Fruit fly (Drosophila melanogaster) whole organism, prepupa: ENCODE data around the gene CG12035.

Experiments
- Blimp-1 ChIP-seq: fragments of 200-800 bp; sonication (Bioruptor generic); optimal IDR thresholded peaks from 3 replicates; lab custom pipeline; 2017; ENCODE audit warnings: missing biosample characterization, missing genetic modification characterization, mild to moderate bottlenecking, moderate library complexity, missing genetic modification reagents
- CG10631 ChIP-seq: fragments of 200-800 bp; sonication (Bioruptor generic); optimal IDR thresholded peaks from 2 replicates; lab custom pipeline; 2016; ENCODE audit warnings: missing biosample characterization, missing genetic modification characterization
- CG10669 ChIP-seq: fragments of 200-800 bp; sonication (Bioruptor generic); optimal IDR thresholded peaks from 3 replicates; lab custom pipeline; 2018; ENCODE audit warnings: missing biosample characterization, mild to moderate bottlenecking, missing genetic modification characterization, moderate library complexity
- CG11294 ChIP-seq: fragments of 200-800 bp; sonication (Bioruptor generic); IDR thresholded peaks from 2 replicates; pipeline ENCODE4 v1.3.6; 2022; ENCODE audit warnings: missing biosample characterization, missing genetic modification characterization
- CG11902 ChIP-seq: fragments of 200-800 bp; sonication (Bioruptor generic); optimal IDR thresholded peaks from 3 replicates; lab custom pipeline; 2016; ENCODE audit warnings: missing biosample characterization, missing genetic modification characterization
- CG15336 ChIP-seq: fragments of 200-800 bp; sonication (Bioruptor generic); IDR thresholded peaks from 2 replicates; pipeline ENCODE4 v1.3.6; 2022; ENCODE audit warnings: missing biosample characterization, missing genetic modification characterization
- CG1621 ChIP-seq: fragments of 200-800 bp; sonication (Bioruptor generic); optimal IDR thresholded peaks from 3 replicates; lab custom pipeline; 2018; ENCODE audit warnings: missing biosample characterization, mild to moderate bottlenecking, missing genetic modification characterization
- CG16779 ChIP-seq: fragments of 200-800 bp; sonication (Bioruptor generic); optimal IDR thresholded peaks from 3 replicates; lab custom pipeline; 2017; ENCODE audit warnings: missing biosample characterization, mild to moderate bottlenecking, missing genetic modification characterization
- CG3032 ChIP-seq: fragments of 200-800 bp; optimal IDR thresholded peaks from 2 replicates; lab custom pipeline; 2019; ENCODE audit warnings: missing biosample characterization, mild to moderate bottlenecking, missing genetic modification characterization, moderate library complexity
- CG31627 ChIP-seq: fragments of 200-800 bp; sonication (Bioruptor generic); optimal IDR thresholded peaks from 3 replicates; lab custom pipeline; 2016; ENCODE audit warnings: missing biosample characterization, missing genetic modification characterization
- CG32006 ChIP-seq: fragments of 200-800 bp; sonication (Bioruptor generic); optimal IDR thresholded peaks from 3 replicates; lab custom pipeline; 2017; ENCODE audit warnings: missing biosample characterization, mild to moderate bottlenecking, missing genetic modification characterization
- CG3919 ChIP-seq: fragments of 200-800 bp; sonication (Bioruptor generic); optimal IDR thresholded peaks from 3 replicates; lab custom pipeline; 2016; ENCODE audit warnings: missing biosample characterization, missing genetic modification characterization
- CG4318 ChIP-seq: fragments of 200-800 bp; sonication (Bioruptor generic); optimal IDR thresholded peaks from 3 replicates; lab custom pipeline; 2017; ENCODE audit warnings: missing biosample characterization, mild to moderate bottlenecking, missing genetic modification characterization
- CG6163 ChIP-seq: fragments of 200-800 bp; sonication (Bioruptor generic); IDR thresholded peaks from 3 replicates; pipeline ENCODE4 v1.3.6; 2022; ENCODE audit warnings: missing biosample characterization, missing genetic modification characterization
- CG6276 ChIP-seq: fragments of 200-800 bp; sonication (Bioruptor generic); optimal IDR thresholded peaks from 2 replicates; lab custom pipeline; 2017; ENCODE audit warnings: missing biosample characterization, mild to moderate bottlenecking, missing genetic modification characterization
- CG6792 ChIP-seq: fragments of 200-800 bp; sonication (Bioruptor generic); optimal IDR thresholded peaks from 3 replicates; lab custom pipeline; 2016; ENCODE audit warnings: missing biosample characterization, missing genetic modification characterization
- CG6808 ChIP-seq: fragments of 200-800 bp; sonication (Bioruptor generic); optimal IDR thresholded peaks from 3 replicates; lab custom pipeline; 2017; ENCODE audit warnings: missing biosample characterization, missing genetic modification characterization, mild to moderate bottlenecking, moderate library complexity, missing genetic modification reagents
- CG7368 ChIP-seq: fragments of 200-800 bp; sonication (Bioruptor generic); optimal IDR thresholded peaks from 3 replicates; lab custom pipeline; 2016; ENCODE audit warnings: missing biosample characterization, missing genetic modification characterization
- CG8319 ChIP-seq: fragments of 200-800 bp; sonication (Bioruptor generic); optimal IDR thresholded peaks from 3 replicates; lab custom pipeline; 2016; ENCODE audit warnings: missing biosample characterization, missing genetic modification characterization
- CG8632 ChIP-seq: fragments of 200-800 bp; sonication (Bioruptor generic); optimal IDR thresholded peaks from 3 replicates; lab custom pipeline; 2016; ENCODE audit warnings: missing biosample characterization, missing genetic modification characterization
- CG9139 ChIP-seq: fragments of 200-800 bp; sonication (Bioruptor generic); optimal IDR thresholded peaks from 3 replicates; lab custom pipeline; 2017; ENCODE audit warnings: missing biosample characterization, mild to moderate bottlenecking, missing genetic modification characterization
- Eip78C ChIP-seq: fragments of 200-800 bp; sonication (Bioruptor generic); peaks from one replicate; lab custom pipeline; 2016; ENCODE audit warnings: missing biosample characterization, missing genetic modification characterization
- Eip93F ChIP-seq: fragments of 200-800 bp; sonication (Bioruptor generic); optimal IDR thresholded peaks from 2 replicates; lab custom pipeline; 2016; ENCODE audit warnings: missing biosample characterization, mild to moderate bottlenecking, missing genetic modification characterization
- Ets21C ChIP-seq: fragments of 200-800 bp; sonication (Bioruptor generic); optimal IDR thresholded peaks from 3 replicates; lab custom pipeline; 2016; ENCODE audit warnings: missing biosample characterization, missing genetic modification characterization
- Gug ChIP-seq: fragments of 200-800 bp; sonication (Bioruptor generic); IDR thresholded peaks from 2 replicates; pipeline ENCODE4 v1.3.6; 2022; ENCODE audit warnings: missing biosample characterization, missing genetic modification characterization
- Hr38 ChIP-seq: sonication (Bioruptor generic); optimal IDR thresholded peaks from 2 replicates; lab custom pipeline; 2016; ENCODE audit warnings: missing biosample characterization, missing genetic modification characterization
- Hr4 ChIP-seq: fragments of 200-800 bp; sonication (Bioruptor generic); optimal IDR thresholded peaks from 3 replicates; lab custom pipeline; 2016; ENCODE audit warnings: missing biosample characterization, missing genetic modification characterization
- Lpt ChIP-seq: fragments of 200-800 bp; sonication (Bioruptor generic); optimal IDR thresholded peaks from 3 replicates; lab custom pipeline; 2016; ENCODE audit warnings: missing biosample characterization, missing genetic modification characterization
- Met ChIP-seq: fragments of 200-800 bp; sonication (Bioruptor generic); optimal IDR thresholded peaks from 3 replicates; lab custom pipeline; 2016; ENCODE audit warnings: missing biosample characterization, missing genetic modification characterization
- OdsH ChIP-seq: fragments of 200-800 bp; sonication (Bioruptor generic); optimal IDR thresholded peaks from 3 replicates; lab custom pipeline; 2016; ENCODE audit warnings: missing biosample characterization, missing genetic modification characterization
- Smox ChIP-seq: fragments of 200-800 bp; sonication (Bioruptor generic); optimal IDR thresholded peaks from 3 replicates; lab custom pipeline; 2016; ENCODE audit warnings: missing biosample characterization, missing genetic modification characterization
- Sox15 ChIP-seq: fragments of 200-800 bp; sonication (Bioruptor generic); optimal IDR thresholded peaks from 3 replicates; lab custom pipeline; 2016; ENCODE audit warnings: missing biosample characterization, missing genetic modification characterization
- achi ChIP-seq: fragments of 200-800 bp; sonication (Bioruptor generic); optimal IDR thresholded peaks from 3 replicates; lab custom pipeline; 2016; ENCODE audit warnings: missing biosample characterization, missing genetic modification characterization
- acj6 ChIP-seq: fragments of 200-800 bp; sonication (Bioruptor generic); optimal IDR thresholded peaks from 3 replicates; lab custom pipeline; 2016; ENCODE audit warnings: missing biosample characterization, missing genetic modification characterization
- cyc ChIP-seq: fragments of 200-800 bp; sonication (Bioruptor generic); optimal IDR thresholded peaks from 3 replicates; lab custom pipeline; 2016; ENCODE audit warnings: missing biosample characterization, missing genetic modification characterization
- dsx ChIP-seq: fragments of 200-800 bp; optimal IDR thresholded peaks from 3 replicates; lab custom pipeline; 2019; ENCODE audit warnings: missing biosample characterization, mild to moderate bottlenecking, missing genetic modification characterization, moderate library complexity; ENCODE audit not compliant: poor library complexity, severe bottlenecking
- esn ChIP-seq: fragments of 200-800 bp; sonication (Bioruptor generic); optimal IDR thresholded peaks from 2 replicates; lab custom pipeline; 2016; ENCODE audit warnings: missing biosample characterization, mild to moderate bottlenecking, missing genetic modification characterization, moderate library complexity
- fd59A ChIP-seq: fragments of 200-800 bp; sonication (Bioruptor generic); optimal IDR thresholded peaks from 2 replicates; lab custom pipeline; 2017; ENCODE audit warnings: missing biosample characterization, mild to moderate bottlenecking, missing genetic modification characterization, missing genetic modification reagents
- fd85E ChIP-seq: fragments of 200-800 bp; sonication (Bioruptor generic); optimal IDR thresholded peaks from 3 replicates; lab custom pipeline; 2016; ENCODE audit warnings: missing biosample characterization, missing genetic modification characterization
- lz ChIP-seq: fragments of 200-800 bp; sonication (Bioruptor generic); optimal IDR thresholded peaks from 3 replicates; lab custom pipeline; 2016; ENCODE audit warnings: missing biosample characterization, missing genetic modification characterization
- net ChIP-seq: fragments of 200-800 bp; sonication (Bioruptor generic); optimal IDR thresholded peaks from 3 replicates; lab custom pipeline; 2016; ENCODE audit warnings: missing biosample characterization, missing genetic modification characterization
- pdm3 ChIP-seq: fragments of 200-800 bp; sonication (Bioruptor generic); optimal IDR thresholded peaks from 3 replicates; lab custom pipeline; 2016; ENCODE audit warnings: missing biosample characterization, missing genetic modification characterization
- salr ChIP-seq, 2 experiments: fragments of 200-800 bp; sonication (Bioruptor generic); optimal IDR thresholded peaks; 3 replicates each; lab custom pipeline; 2016 to 2018; ENCODE audit warnings: missing biosample characterization in 2 of 2, missing genetic modification characterization in 2 of 2, mild to moderate bottlenecking in 1 of 2
- spab ChIP-seq: fragments of 200-800 bp; sonication (Bioruptor generic); optimal IDR thresholded peaks from 2 replicates; lab custom pipeline; 2017; ENCODE audit warnings: missing biosample characterization, mild to moderate bottlenecking, missing genetic modification characterization, missing genetic modification reagents
- ss ChIP-seq, 2 experiments: fragments of 200-800 bp; sonication (Bioruptor generic); optimal IDR thresholded peaks; 2 replicates in 1 of 2; 3 replicates in 1 of 2; lab custom pipeline; 2017 to 2018; ENCODE audit warnings: mild to moderate bottlenecking in 2 of 2, missing biosample characterization in 2 of 2, missing genetic modification characterization in 2 of 2, moderate library complexity in 1 of 2
- svp ChIP-seq: fragments of 200-800 bp; sonication (Bioruptor generic); peaks from one replicate; lab custom pipeline; 2016; ENCODE audit warnings: missing biosample characterization, missing genetic modification characterization
- topi ChIP-seq: fragments of 200-800 bp; sonication (Bioruptor generic); optimal IDR thresholded peaks from 3 replicates; lab custom pipeline; 2016; ENCODE audit warnings: missing biosample characterization, missing genetic modification characterization
- vri ChIP-seq: fragments of 200-800 bp; sonication (Bioruptor generic); optimal IDR thresholded peaks from 3 replicates; lab custom pipeline; 2016; ENCODE audit warnings: missing biosample characterization, mild to moderate bottlenecking, missing genetic modification characterization

Gene CG12035

dm6 chr3L:1745432-1745831, 21.2 kb downstream of the CG12035 start:
- TF ChIP-seq vri = peak; percentile 34
- no peak for TF ChIP-seq CG3032 (tag; lab: Kevin White, UChicago)

- TF ChIP-seq CG9139 (GFP tag; lab: Kevin White, UChicago) (peak; percentile 99), spab (peak; percentile 100), CG6792 (peak; percentile 100), Eip78C (GFP tag; lab: Kevin White, UChicago) (peak; percentile 100), net (peak; percentile 99), Eip93F (GFP tag; lab: Kevin White, UChicago) (peak; percentile 99), CG32006 (GFP tag; lab: Kevin White, UChicago) (peak; percentile 100), CG16779 (tag; lab: Kevin White, UChicago) (peak; percentile 93), CG3032 (tag; lab: Kevin White, UChicago) (peak; percentile 100), CG1621 (tag; lab: Kevin White, UChicago) (peak; percentile 100), CG8319 (peak; percentile 99), cyc (GFP tag; lab: Kevin White, UChicago) (peak; percentile 100), esn (GFP tag; lab: Kevin White, UChicago) (peak; percentile 100), Ets21C (peak; percentile 99), CG11902 (GFP tag; lab: Kevin White, UChicago) (peak; percentile 99), achi (peak; percentile 99), CG7368 (GFP tag; lab: Kevin White, UChicago) (peak; percentile 100), dsx (GFP tag; lab: Kevin White, UChicago) (peak; percentile 99), Smox (GFP tag; lab: Kevin White, UChicago) (peak; percentile 99), acj6 (GFP tag; lab: Kevin White, UChicago) (peak; percentile 100), CG6808 (GFP tag; lab: Kevin White, UChicago) (peak; percentile 99), CG3919 (GFP tag; lab: Kevin White, UChicago) (peak; percentile 100), Hr4 (GFP tag; lab: Kevin White, UChicago) (peak; percentile 99), Lpt (peak; percentile 99), ss (GFP tag; optimal IDR thresholded peaks at IDR 0.05; lab: Kevin White, UChicago) (peak; percentile 99), svp (peak; percentile 100), CG4318 (GFP tag; lab: Kevin White, UChicago) (peak; percentile 99), CG31627 (peak; percentile 99), CG6276 (peak; percentile 99), Hr38 (GFP tag; lab: Kevin White, UChicago) (peak; percentile 90), Met (GFP tag; lab: Kevin White, UChicago) (peak; percentile 99), lz (GFP tag; lab: Kevin White, UChicago) (peak; percentile 100), topi (GFP tag; lab: Kevin White, UChicago) (peak; percentile 100), CG15336 (peak; percentile 100), CG6163 (GFP tag; lab: Robert Waterston, UW) (peak; percentile 100), vri (peak; percentile 99), CG10631 (GFP tag; lab: Kevin White, UChicago) (peak; percentile 100), fd59A (GFP tag; lab: Kevin White, UChicago) (peak; percentile 100), CG10669 (GFP tag; lab: Kevin White, UChicago) (peak; percentile 100), CG11294 (GFP tag; lab: Robert Waterston, UW) (peak; percentile 99), CG8632 (GFP tag; lab: Kevin White, UChicago) (peak; percentile 99), OdsH (GFP tag; lab: Kevin White, UChicago) (peak; percentile 100), Sox15 (GFP tag; lab: Kevin White, UChicago) (peak; percentile 99), Gug (GFP tag; lab: Robert Waterston, UW) (peak; percentile 100), fd85E (GFP tag; lab: Kevin White, UChicago) (peak; percentile 98), salr (GFP tag; optimal IDR thresholded peaks at IDR 0.05; lab: Kevin White, UChicago) (peak; percentile 98 to 99), Blimp-1 (peak; percentile 97), pdm3 (peak; percentile 100)
These were observed 22.4 kb downstream of the CG12035 start, which contains the start of gene CG13921 for dm6 chr3L:1746338-1747199. TSS of gene CG13921 (plus strand) at chr3L:1746907.
